Worm (Caenorhabditis elegans): ENCODE results near the gene F35C11.6.

F35C11.6 gene

DNA sequence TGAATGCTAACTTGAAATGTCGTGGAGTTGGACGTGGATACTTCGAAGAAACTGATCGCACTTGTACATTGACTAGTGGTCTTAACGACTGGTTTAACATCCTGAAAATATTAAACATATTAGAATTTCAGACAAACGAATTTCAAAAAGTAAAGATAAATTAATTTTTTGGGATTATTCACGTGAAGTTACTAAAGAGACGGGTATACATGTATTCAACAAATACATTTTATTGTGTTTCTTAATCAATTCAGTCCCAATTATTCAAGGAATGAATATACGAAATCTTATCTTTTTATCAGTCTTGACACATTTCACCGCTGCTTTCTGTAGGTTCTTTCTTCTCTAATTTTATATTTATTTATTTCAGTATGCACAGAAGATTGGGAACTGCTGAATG lies 19.5 kb upstream of the F35C11.6 start, which contains the start of the genes mrpl-10 and clec-142:
Gene mrpl-10, minus strand, starts transcription at position 101 of the 400 bp plus-strand sequence.
Gene clec-142, plus strand, starts transcription at position 264 of the 400 bp plus-strand sequence.
- no peak for TF ChIP-seq Y67H2A.10 (GFP tag; conservative IDR thresholded peaks at IDR 0.05)
- TF ChIP-seq ZK185.1 (tag; optimal IDR thresholded peaks at IDR 0.05; ENCODE audit: poor library complexity, severe bottlenecking): no peak
- no peak for TF ChIP-seq dpl-1 (GFP tag; optimal IDR thresholded peaks at IDR 0.05)
- TF ChIP-seq nfya-1 (tag; optimal IDR thresholded peaks at IDR 0.05; ENCODE audit: borderline replicate concordance, insufficient read depth): no peak
- no peak for TF ChIP-seq ceh-27 (GFP tag; optimal IDR thresholded peaks at IDR 0.05)
- TF ChIP-seq ama-1 (optimal IDR thresholded peaks at IDR 0.05): no peak
- TF ChIP-seq ama-1 (GFP tag; optimal IDR thresholded peaks at IDR 0.05): no peak
- no peak for TF ChIP-seq T26A5.8 (tag; optimal IDR thresholded peaks at IDR 0.05)

DNA sequence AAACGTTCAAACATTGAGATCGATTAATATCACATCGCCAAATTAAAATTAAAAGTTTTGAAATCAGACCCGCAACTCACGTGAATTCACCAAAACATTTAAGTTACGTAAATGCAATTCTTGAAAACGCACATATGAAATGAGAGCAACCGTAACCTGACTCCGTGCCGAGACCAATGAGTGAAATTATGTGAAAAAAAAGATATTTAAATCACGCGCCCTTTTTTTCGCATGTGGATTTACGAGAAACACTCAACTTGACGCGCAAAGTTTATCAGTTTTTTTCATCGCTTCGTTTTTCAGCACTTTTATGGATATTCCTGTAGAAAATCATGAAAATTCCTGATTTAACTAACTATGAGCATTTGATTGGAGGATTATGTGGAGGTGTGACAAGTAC lies 17.1 kb upstream of the F35C11.6 start, which contains the start of the genes gei-14 and slc-25A32:
Gene gei-14, minus strand, starts transcription at position 175 of the 400 bp plus-strand sequence.
Gene slc-25A32, plus strand, starts transcription at position 242 of the 400 bp plus-strand sequence.
- TF ChIP-seq madf-6 (GFP tag; IDR thresholded peaks at IDR 0.05) (peak; percentile 95), tlf-1 (GFP tag; optimal IDR thresholded peaks at IDR 0.05) (peak; percentile 50), madf-8 (GFP tag; conservative IDR thresholded peaks at IDR 0.05) (peak; percentile 84), dox-1 (GFP tag; IDR thresholded peaks at IDR 0.05) (peak; percentile 73), dpl-1 (GFP tag; optimal IDR thresholded peaks at IDR 0.05) (peak; percentile 83), attf-6 (GFP tag; IDR thresholded peaks at IDR 0.05) (no peak), F49E8.2 (tag; optimal IDR thresholded peaks at IDR 0.05; ENCODE audit: insufficient read depth) (peak; percentile 90), mcd-1 (GFP tag; IDR thresholded peaks at IDR 0.05) (peak; percentile 52; the same call in 1 of the 2 replicates), Y53F4B.3 (GFP tag; IDR thresholded peaks at IDR 0.05) (no peak), D2030.7 (GFP tag; IDR thresholded peaks at IDR 0.05) (peak; percentile 58), efl-1 (GFP tag; optimal IDR thresholded peaks at IDR 0.05) (peak; percentile 88), F33H1.4 (GFP tag; IDR thresholded peaks at IDR 0.05) (peak; percentile 92), snpc-1.1 (tag; optimal IDR thresholded peaks at IDR 0.05; ENCODE audit: insufficient read depth) (peak; percentile 0), sdz-38 (tag; optimal IDR thresholded peaks at IDR 0.05) (no peak), Y53G8AR.9 (GFP tag; conservative IDR thresholded peaks at IDR 0.05) (0 out of 2 replicates have a peak, but pooled peaks have one; percentile 16), snpc-3.4 (tag; optimal IDR thresholded peaks at IDR 0.05) (peak; percentile 92), ceh-91 (GFP tag; IDR thresholded peaks at IDR 0.05) (peak; percentile 87), die-1 (tag; optimal IDR thresholded peaks at IDR 0.05) (no peak), lin-54 (GFP tag; optimal IDR thresholded peaks at IDR 0.05) (peak; percentile 97), ceh-100 (GFP tag; IDR thresholded peaks at IDR 0.05) (0 out of 2 replicates have a peak, but pooled peaks have one; percentile 31), madf-3 (GFP tag; IDR thresholded peaks at IDR 0.05) (peak; percentile 73; the same call in 1 of the 2 replicates), attf-3 (GFP tag; conservative IDR thresholded peaks at IDR 0.05) (no peak), ztf-28 (GFP tag; IDR thresholded peaks at IDR 0.05) (no peak), him-1 (tag; optimal IDR thresholded peaks at IDR 0.05) (peak; percentile 73), B0019.2 (GFP tag; conservative IDR thresholded peaks at IDR 0.05) (peak; percentile 88), ekl-4 (GFP tag; IDR thresholded peaks at IDR 0.05) (peak; percentile 69), athp-1 (tag; optimal IDR thresholded peaks at IDR 0.05) (peak; percentile 43), lin-35 (GFP tag; optimal IDR thresholded peaks at IDR 0.05) (peak; percentile 50 to 75 (median 65)), B0336.3 (GFP tag; IDR thresholded peaks at IDR 0.05) (0 out of 2 replicates have a peak, but pooled peaks have one; percentile 39), hmg-1.2 (GFP tag; IDR thresholded peaks at IDR 0.05) (peak; percentile 36), hsf-1 (GFP tag; IDR thresholded peaks at IDR 0.05) (peak; percentile 64; the same call in 1 of the 2 replicates), lsl-1 (GFP tag; optimal IDR thresholded peaks at IDR 0.05) (peak; percentile 94), pha-4 (tag; optimal IDR thresholded peaks at IDR 0.05) (no peak), ama-1 (optimal IDR thresholded peaks at IDR 0.05) (no peak), ama-1 (GFP tag; optimal IDR thresholded peaks at IDR 0.05) (no peak), snpc-4 (GFP tag; optimal IDR thresholded peaks at IDR 0.05) (no peak), snpc-4 (tag; optimal IDR thresholded peaks at IDR 0.05) (peak in 3 of 4 experiments; percentile 22 to 47 (median 29)), F55B11.4 (tag; optimal IDR thresholded peaks at IDR 0.05; ENCODE audit: borderline replicate concordance, insufficient read depth) (no peak), mel-28 (tag; optimal IDR thresholded peaks at IDR 0.05; ENCODE audit: borderline replicate concordance) (no peak), aptf-2 (GFP tag; conservative IDR thresholded peaks at IDR 0.05) (no peak)

Data from whole organism, young adult.